Worm (Caenorhabditis elegans) whole organism, L4 larva: ENCODE data around the gene F58D2.5.

Experiments used
- R02D3.7 ChIP-seq: fragments of 150-350 bp; sonication (generic microtip); optimal IDR thresholded peaks from 3 replicates; lab custom pipeline; 2014; ENCODE audit warnings: missing biosample characterization, missing genetic modification characterization
- T20F7.1 ChIP-seq: fragments of 200-800 bp; sonication (Bioruptor generic); optimal IDR thresholded peaks from 2 replicates; lab custom pipeline; 2018; ENCODE audit warnings: mild to moderate bottlenecking, missing genetic modification characterization, missing compliant biosample characterization
- lim-7 ChIP-seq: fragments of 200-800 bp; sonication (Bioruptor generic); IDR thresholded peaks from 2 replicates; pipeline ENCODE4 v1.3.6; 2022; ENCODE audit warnings: missing genetic modification characterization, missing compliant biosample characterization

ce11 chrIV:13220594-13220993 is 27.5 kb upstream of the F58D2.5 start:
- TF ChIP-seq lim-7 (GFP tag; lab: Robert Waterston, UW): no peak
- no peak for TF ChIP-seq R02D3.7 (tag; lab: Kevin White, UChicago)
- TF ChIP-seq T20F7.1 (GFP tag; lab: Kevin White, UChicago): no peak
